Worm (Caenorhabditis elegans): ENCODE results near the gene ubxn-3.
A peak's percentile ranks its signal among the peaks of the same experiment; 100 is the strongest.

ubxn-3 gene

ce11 chrII:255124-255523, 34.7 kb upstream of the ubxn-3 start (continued):
- TF ChIP-seq mdl-1 (tag; optimal IDR thresholded peaks at IDR 0.05) (peak; percentile 28 to 77), egl-43 (GFP tag; IDR thresholded peaks at IDR 0.05) (peak; percentile 77), mes-2 (tag; optimal IDR thresholded peaks at IDR 0.05; ENCODE audit: poor library complexity, severe bottlenecking) (peak; percentile 99), nhr-76 (tag; optimal IDR thresholded peaks at IDR 0.05) (no peak), Y75B8A.6 (GFP tag; IDR thresholded peaks at IDR 0.05) (no peak), lir-3 (tag; optimal IDR thresholded peaks at IDR 0.05) (peak; percentile 0), nhr-77 (tag; optimal IDR thresholded peaks at IDR 0.05) (peak; percentile 94), ama-1 (optimal IDR thresholded peaks at IDR 0.05) (no peak), hif-1 (tag; optimal IDR thresholded peaks at IDR 0.05) (peak; percentile 11 to 89), daf-19 (GFP tag; conservative IDR thresholded peaks at IDR 0.05) (peak; percentile 75; the same call in 1 of the 2 replicates), mxl-3 (GFP tag; optimal IDR thresholded peaks at IDR 0.05) (peak; percentile 82), mxl-2 (GFP tag; conservative IDR thresholded peaks at IDR 0.05) (0 out of 2 replicates have a peak, but pooled peaks have one; percentile 54), ceh-20 (GFP tag; IDR thresholded peaks at IDR 0.05) (peak; percentile 89), lim-7 (GFP tag; IDR thresholded peaks at IDR 0.05) (peak; percentile 62; the same call in 1 of the 2 replicates), nhr-28 (tag; optimal IDR thresholded peaks at IDR 0.05) (peak; percentile 92), madf-9 (GFP tag; conservative IDR thresholded peaks at IDR 0.05) (peak; percentile 68; the same call in 1 of the 2 replicates), cey-2 (tag; optimal IDR thresholded peaks at IDR 0.05; ENCODE audit: borderline replicate concordance, insufficient read depth) (no peak), nhr-6 (tag; optimal IDR thresholded peaks at IDR 0.05) (peak; percentile 97), madf-5 (GFP tag; IDR thresholded peaks at IDR 0.05) (no peak), php-3 (GFP tag; IDR thresholded peaks at IDR 0.05) (peak; percentile 77), spr-3 (GFP tag; optimal IDR thresholded peaks at IDR 0.05) (peak; percentile 88), aly-2 (tag; optimal IDR thresholded peaks at IDR 0.05) (no peak), F44E2.7 (GFP tag; IDR thresholded peaks at IDR 0.05) (peak; percentile 88; the same call in 1 of the 2 replicates), ztf-11 (tag; optimal IDR thresholded peaks at IDR 0.05) (no peak), ctbp-1 (GFP tag; IDR thresholded peaks at IDR 0.05) (peak; percentile 78), fkh-10 (GFP tag; optimal IDR thresholded peaks at IDR 0.05) (peak; percentile 95), mep-1 (tag; optimal IDR thresholded peaks at IDR 0.05) (peak; percentile 98), ces-1 (GFP tag; optimal IDR thresholded peaks at IDR 0.05) (peak; percentile 90), F49E8.2 (tag; optimal IDR thresholded peaks at IDR 0.05; ENCODE audit: borderline replicate concordance) (peak; percentile 84), R02D3.7 (tag; optimal IDR thresholded peaks at IDR 0.05) (no peak), dmd-6 (GFP tag; IDR thresholded peaks at IDR 0.05) (peak; percentile 76), Y5F2A.4 (GFP tag; optimal IDR thresholded peaks at IDR 0.05) (no peak), Y48G9A.11 (GFP tag; IDR thresholded peaks at IDR 0.05) (peak; percentile 83), D1046.2 (GFP tag; IDR thresholded peaks at IDR 0.05) (no peak), skn-1 (tag; optimal IDR thresholded peaks at IDR 0.05) (peak; percentile 32), pqm-1 (tag; optimal IDR thresholded peaks at IDR 0.05) (peak; percentile 74), ceh-32 (tag; optimal IDR thresholded peaks at IDR 0.05; ENCODE audit: poor library complexity) (no peak), lin-15B (tag; optimal IDR thresholded peaks at IDR 0.05) (peak; percentile 95)

ce11 chrII:247736-248135, 27.3 kb upstream of the ubxn-3 start:
- TF ChIP-seq unc-62 (GFP tag; optimal IDR thresholded peaks at IDR 0.05 in 1 of 2), result peak in 1 of 2 experiments; percentile 94
- no peak for TF ChIP-seq unc-62 (tag; optimal IDR thresholded peaks at IDR 0.05)
- no peak for TF ChIP-seq hlh-11 (tag; optimal IDR thresholded peaks at IDR 0.05)
